Worm (Caenorhabditis elegans) whole organism, mixed stage, embryonic: ENCODE results near the gene C25A8.5.

ENCODE experiments used
- M03D4.4 ChIP-seq: sonication (generic microtip); optimal IDR thresholded peaks from 2 replicates; lab custom pipeline; 2017; ENCODE audit warnings: mild to moderate bottlenecking, missing genetic modification characterization, missing compliant biosample characterization
- bed-3 ChIP-seq: fragments of 200-800 bp; sonication (Bioruptor generic); optimal IDR thresholded peaks from 3 replicates; lab custom pipeline; 2018; ENCODE audit warnings: mild to moderate bottlenecking, missing genetic modification characterization, moderate library complexity, missing compliant biosample characterization
- blmp-1 ChIP-seq: fragments of 150-350 bp; optimal IDR thresholded peaks from 2 replicates; lab custom pipeline; 2014; ENCODE audit warnings: missing biosample characterization, missing genetic modification characterization
- ceh-39 ChIP-seq: fragments of 150-350 bp; optimal IDR thresholded peaks from 2 replicates; lab custom pipeline; 2014; ENCODE audit warnings: missing biosample characterization, missing genetic modification characterization
- ceh-43 ChIP-seq: fragments of 200-800 bp; sonication (Bioruptor generic); optimal IDR thresholded peaks from 2 replicates; lab custom pipeline; 2018; ENCODE audit warnings: mild to moderate bottlenecking, missing genetic modification characterization, moderate library complexity, missing compliant biosample characterization
- ceh-83 ChIP-seq: fragments of 200-800 bp; sonication (Bioruptor generic); optimal IDR thresholded peaks from 2 replicates; lab custom pipeline; 2018; ENCODE audit warnings: mild to moderate bottlenecking, missing genetic modification characterization, missing compliant biosample characterization
- ces-1 ChIP-seq: fragments of 150-350 bp; optimal IDR thresholded peaks from 2 replicates; lab custom pipeline; 2014; ENCODE audit warnings: missing biosample characterization, missing genetic modification reagents, missing genetic modification characterization
- cnd-1 ChIP-seq: fragments of 200-800 bp; sonication (Bioruptor generic); optimal IDR thresholded peaks from 2 replicates; lab custom pipeline; 2018; ENCODE audit warnings: mild to moderate bottlenecking, missing genetic modification characterization, missing compliant biosample characterization
- drap-1 ChIP-seq: fragments of 200-800 bp; sonication (Bioruptor generic); optimal IDR thresholded peaks from 3 replicates; lab custom pipeline; 2018; ENCODE audit warnings: mild to moderate bottlenecking, missing genetic modification characterization, missing compliant biosample characterization
- elt-1 ChIP-seq: sonication (generic microtip); optimal IDR thresholded peaks from 2 replicates; lab custom pipeline; 2017; ENCODE audit warnings: missing genetic modification characterization, mild to moderate bottlenecking, missing compliant biosample characterization, antibody characterized with exemption, moderate library complexity, borderline replicate concordance; ENCODE audit not compliant: insufficient read depth
- elt-3 ChIP-seq: fragments of 150-350 bp; optimal IDR thresholded peaks from 2 replicates; lab custom pipeline; 2014; ENCODE audit warnings: missing biosample characterization, missing genetic modification characterization
- flh-1 ChIP-seq: fragments of 200-800 bp; sonication (Bioruptor generic); optimal IDR thresholded peaks from 2 replicates; lab custom pipeline; 2018; ENCODE audit warnings: mild to moderate bottlenecking, missing genetic modification characterization, moderate library complexity, missing compliant biosample characterization
- ham-2 ChIP-seq: fragments of 200-800 bp; sonication (Bioruptor generic); optimal IDR thresholded peaks from 2 replicates; lab custom pipeline; 2018; ENCODE audit warnings: mild to moderate bottlenecking, missing genetic modification characterization, missing compliant biosample characterization
- hlh-1 ChIP-seq: fragments of 150-350 bp; optimal IDR thresholded peaks from 2 replicates; lab custom pipeline; 2014; ENCODE audit warnings: missing biosample characterization, missing genetic modification reagents, missing genetic modification characterization
- lin-32 ChIP-seq: fragments of 200-800 bp; sonication (Bioruptor generic); optimal IDR thresholded peaks from 2 replicates; lab custom pipeline; 2018; ENCODE audit warnings: mild to moderate bottlenecking, missing genetic modification characterization, missing compliant biosample characterization
- lsy-2 ChIP-seq: fragments of 150-350 bp; optimal IDR thresholded peaks from 2 replicates; lab custom pipeline; 2014; ENCODE audit warnings: missing biosample characterization, missing genetic modification characterization
- mep-1 ChIP-seq: fragments of 150-350 bp; optimal IDR thresholded peaks from 2 replicates; lab custom pipeline; 2017; ENCODE audit warnings: missing biosample characterization, missing genetic modification reagents, missing genetic modification characterization, inconsistent platforms
- mls-2 ChIP-seq: sonication (generic microtip); optimal IDR thresholded peaks from 2 replicates; lab custom pipeline; 2016; ENCODE audit warnings: mild to moderate bottlenecking, missing genetic modification characterization, moderate library complexity, missing compliant biosample characterization
- nhr-12 ChIP-seq: fragments of 150-350 bp; optimal IDR thresholded peaks from 2 replicates; lab custom pipeline; 2014; ENCODE audit warnings: missing biosample characterization, missing genetic modification characterization
- nhr-2 ChIP-seq: fragments of 150-350 bp; optimal IDR thresholded peaks from 2 replicates; lab custom pipeline; 2014; ENCODE audit warnings: missing biosample characterization, missing genetic modification characterization
- nhr-237 ChIP-seq: fragments of 150-350 bp; optimal IDR thresholded peaks from 2 replicates; lab custom pipeline; 2014; ENCODE audit warnings: missing biosample characterization, missing genetic modification characterization
- nhr-28 ChIP-seq: fragments of 150-350 bp; optimal IDR thresholded peaks from 2 replicates; lab custom pipeline; 2014; ENCODE audit warnings: missing biosample characterization, missing genetic modification characterization
- nhr-76 ChIP-seq: sonication (generic microtip); optimal IDR thresholded peaks from 2 replicates; lab custom pipeline; 2017; ENCODE audit warnings: missing biosample characterization, missing genetic modification characterization
- pha-4 ChIP-seq: fragments of 150-350 bp; optimal IDR thresholded peaks from 2 replicates; lab custom pipeline; 2018; ENCODE audit warnings: missing biosample characterization, missing genetic modification reagents, missing genetic modification characterization
- sem-2 ChIP-seq: fragments of 200-800 bp; sonication (Bioruptor generic); optimal IDR thresholded peaks from 2 replicates; lab custom pipeline; 2018; ENCODE audit warnings: mild to moderate bottlenecking, missing genetic modification characterization, missing compliant biosample characterization
- snpc-4 ChIP-seq: fragments of 150-350 bp; optimal IDR thresholded peaks from 2 replicates; lab custom pipeline; 2014; ENCODE audit warnings: missing biosample characterization, missing genetic modification characterization
- sptf-1 ChIP-seq: sonication (generic microtip); optimal IDR thresholded peaks from 2 replicates; lab custom pipeline; 2017; ENCODE audit warnings: mild to moderate bottlenecking, missing genetic modification characterization, moderate library complexity, missing compliant biosample characterization
- tbx-8 ChIP-seq: fragments of 200-800 bp; sonication (Bioruptor generic); optimal IDR thresholded peaks from 2 replicates; lab custom pipeline; 2018; ENCODE audit warnings: mild to moderate bottlenecking, missing genetic modification characterization, moderate library complexity, missing compliant biosample characterization
- unc-120 ChIP-seq: sonication (generic microtip); optimal IDR thresholded peaks from 2 replicates; lab custom pipeline; 2017; ENCODE audit warnings: missing genetic modification characterization, missing compliant biosample characterization; ENCODE audit not compliant: poor library complexity, severe bottlenecking
- unc-39 ChIP-seq: fragments of 150-350 bp; optimal IDR thresholded peaks from 2 replicates; lab custom pipeline; 2014; ENCODE audit warnings: missing biosample characterization, missing genetic modification characterization
- unc-62 ChIP-seq: fragments of 150-350 bp; optimal IDR thresholded peaks from 2 replicates; lab custom pipeline; 2014; ENCODE audit warnings: missing biosample characterization, missing genetic modification reagents, missing genetic modification characterization
- zip-8 ChIP-seq: fragments of 150-350 bp; optimal IDR thresholded peaks from 2 replicates; lab custom pipeline; 2014; ENCODE audit warnings: missing biosample characterization, missing genetic modification characterization
- ztf-11 ChIP-seq: fragments of 150-350 bp; optimal IDR thresholded peaks from 2 replicates; lab custom pipeline; 2014; ENCODE audit warnings: missing biosample characterization, missing genetic modification characterization

The C25A8.5 gene

DNA sequence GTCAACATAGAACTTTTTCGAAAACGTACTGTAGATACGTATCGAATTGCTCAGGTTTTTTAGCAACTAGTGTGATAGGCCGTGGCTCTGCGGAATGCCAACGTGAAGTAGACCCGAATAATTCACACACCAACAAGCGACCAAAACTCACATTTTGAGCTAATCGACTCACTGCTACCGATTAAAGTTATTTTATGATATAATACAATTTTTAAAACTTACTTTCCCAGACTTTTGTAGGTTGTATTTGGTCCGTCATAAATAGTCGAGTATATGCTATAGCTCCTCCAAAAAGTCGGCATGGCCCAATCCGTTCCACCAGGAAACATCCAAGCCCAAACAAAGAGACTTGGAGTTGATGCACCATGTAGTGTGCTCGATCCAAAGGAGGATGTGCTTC is 11.5 kb downstream of the C25A8.5 start, which contains the start of gene C25A8.1:
Gene C25A8.1 (plus strand): TSS at position 301 of the 400 bp plus-strand sequence.
- no peak for TF ChIP-seq ceh-83 (GFP tag; lab: Kevin White, UChicago)
- TF ChIP-seq nhr-76 (tag; lab: Kevin White, UChicago) = no peak
- TF ChIP-seq ham-2 (GFP tag; lab: Kevin White, UChicago) = no peak
- TF ChIP-seq nhr-237 (tag; lab: Kevin White, UChicago) = no peak
- no peak for TF ChIP-seq ceh-39 (tag; lab: Kevin White, UChicago)
- TF ChIP-seq unc-120 (tag; lab: Kevin White, UChicago) = no peak
- no peak for TF ChIP-seq mep-1 (tag; lab: Kevin White, UChicago)
- TF ChIP-seq ztf-11 (tag; lab: Kevin White, UChicago) = no peak
- TF ChIP-seq snpc-4 = no peak
- no peak for TF ChIP-seq hlh-1 (tag; lab: Kevin White, UChicago)
- no peak for TF ChIP-seq flh-1 (GFP tag; lab: Kevin White, UChicago)
- no peak for TF ChIP-seq blmp-1 (tag; lab: Kevin White, UChicago)
- TF ChIP-seq nhr-28 (tag; lab: Kevin White, UChicago) = no peak
- TF ChIP-seq drap-1 (GFP tag; lab: Kevin White, UChicago) = no peak
- TF ChIP-seq lsy-2 (tag; lab: Kevin White, UChicago) = no peak

DNA sequence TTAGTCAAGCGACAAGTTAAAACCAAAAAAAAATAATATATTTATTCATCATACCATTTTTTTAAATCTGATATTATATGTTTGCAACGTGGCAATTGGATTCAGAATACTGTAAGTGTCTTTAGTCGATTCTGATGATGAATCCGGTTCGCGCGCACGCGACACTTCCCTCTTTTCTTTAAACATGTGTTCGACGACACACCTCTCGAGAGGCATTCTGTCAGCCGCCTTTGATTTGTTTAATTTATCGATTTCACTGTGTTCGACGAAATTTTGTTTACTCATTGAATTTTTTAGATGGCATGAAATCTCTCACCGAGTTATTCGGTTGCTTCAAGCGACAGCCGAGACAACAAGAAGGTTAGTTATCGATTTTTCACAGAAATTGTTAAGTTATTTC is 12.4 kb downstream of the C25A8.5 start, which contains the start of gene trxr-1:
Gene trxr-1 (plus strand): TSS at position 227 of the 400 bp plus-strand sequence.
- TF ChIP-seq hlh-1 (tag; lab: Kevin White, UChicago) (peak; percentile 12), ceh-39 (tag; lab: Kevin White, UChicago) (no peak), mep-1 (tag; lab: Kevin White, UChicago) (no peak), ztf-11 (tag; lab: Kevin White, UChicago) (no peak)

DNA sequence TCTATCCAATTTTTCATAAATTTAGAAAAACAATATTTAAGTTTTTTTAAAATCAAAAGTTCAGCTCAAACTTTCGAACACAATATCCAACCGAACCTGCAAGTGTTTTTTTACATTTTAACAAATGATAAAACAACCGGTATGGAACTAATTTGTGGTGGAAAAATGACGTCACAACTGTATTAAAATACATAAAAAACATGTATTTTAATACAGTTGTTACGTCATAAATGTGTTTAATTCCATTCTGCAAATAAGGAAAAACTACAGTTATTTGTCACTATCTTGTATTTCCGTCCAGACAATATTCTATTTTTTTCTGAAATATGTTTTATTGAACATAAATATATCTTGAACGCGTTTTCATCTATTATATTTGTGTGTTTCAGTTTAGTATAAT is 12.9 kb downstream of the C25A8.5 start:
- no peak for TF ChIP-seq mep-1 (tag; lab: Kevin White, UChicago)
- TF ChIP-seq M03D4.4 (tag; lab: Kevin White, UChicago) = no peak
- peak; percentile 99 for TF ChIP-seq zip-8 (tag; lab: Kevin White, UChicago)

- TF ChIP-seq elt-3 (tag; lab: Kevin White, UChicago) (no peak), tbx-8 (GFP tag; lab: Kevin White, UChicago) (no peak), unc-39 (tag; lab: Kevin White, UChicago) (no peak), mep-1 (tag; lab: Kevin White, UChicago) (no peak), lin-32 (GFP tag; lab: Kevin White, UChicago) (no peak), unc-62 (GFP tag; lab: Kevin White, UChicago) (no peak), hlh-1 (tag; lab: Kevin White, UChicago) (no peak), elt-1 (tag; lab: Kevin White, UChicago) (no peak), mls-2 (no peak), ceh-43 (no peak), nhr-76 (tag; lab: Kevin White, UChicago) (no peak), ces-1 (GFP tag; lab: Kevin White, UChicago) (no peak), bed-3 (GFP tag; lab: Kevin White, UChicago) (no peak), flh-1 (GFP tag; lab: Kevin White, UChicago) (no peak), pha-4 (no peak), cnd-1 (tag; lab: Kevin White, UChicago) (no peak), ceh-83 (GFP tag; lab: Kevin White, UChicago) (no peak), snpc-4 (no peak)
Observed at ce11 chrIV:7012731-7013445, 13.6 kb downstream of the C25A8.5 start.

- peak; percentile 22 for TF ChIP-seq lsy-2 (tag; lab: Kevin White, UChicago)
- TF ChIP-seq bed-3 (GFP tag; lab: Kevin White, UChicago) = no peak
- no peak for TF ChIP-seq mls-2
- TF ChIP-seq hlh-1 (tag; lab: Kevin White, UChicago) = no peak
- TF ChIP-seq drap-1 (GFP tag; lab: Kevin White, UChicago) = no peak
- TF ChIP-seq ceh-43 = no peak
- no peak for TF ChIP-seq pha-4
- no peak for TF ChIP-seq unc-39 (tag; lab: Kevin White, UChicago)
- TF ChIP-seq ces-1 (GFP tag; lab: Kevin White, UChicago) = peak; percentile 80
- peak; percentile 48 for TF ChIP-seq unc-62 (GFP tag; lab: Kevin White, UChicago)
- TF ChIP-seq cnd-1 (tag; lab: Kevin White, UChicago) = no peak
- TF ChIP-seq lin-32 (GFP tag; lab: Kevin White, UChicago) = no peak
- no peak for TF ChIP-seq ceh-83 (GFP tag; lab: Kevin White, UChicago)
- no peak for TF ChIP-seq nhr-2 (tag; lab: Kevin White, UChicago)
- TF ChIP-seq blmp-1 (tag; lab: Kevin White, UChicago) = no peak
- no peak for TF ChIP-seq snpc-4
- TF ChIP-seq elt-3 (tag; lab: Kevin White, UChicago) = no peak
- TF ChIP-seq M03D4.4 (tag; lab: Kevin White, UChicago) = no peak
- no peak for TF ChIP-seq nhr-76 (tag; lab: Kevin White, UChicago)
- TF ChIP-seq nhr-12 = no peak
- no peak for TF ChIP-seq sptf-1
- TF ChIP-seq ceh-39 (tag; lab: Kevin White, UChicago) = no peak
- peak; percentile 62 for TF ChIP-seq nhr-237 (tag; lab: Kevin White, UChicago)
- TF ChIP-seq unc-120 (tag; lab: Kevin White, UChicago) = peak; percentile 13
- TF ChIP-seq tbx-8 (GFP tag; lab: Kevin White, UChicago) = no peak
- no peak for TF ChIP-seq ztf-11 (tag; lab: Kevin White, UChicago)
- no peak for TF ChIP-seq elt-1 (tag; lab: Kevin White, UChicago)
- TF ChIP-seq sem-2 = no peak
- TF ChIP-seq zip-8 (tag; lab: Kevin White, UChicago) = no peak
Observed at ce11 chrIV:7016502-7016901, 17.2 kb downstream of the C25A8.5 start.
